Fruit fly (Drosophila melanogaster): ENCODE data around the gene CG3842.
A peak's percentile ranks its signal among the peaks of the same experiment; 100 is the strongest.

The CG3842 gene

dm6 chrX:6291083-6291699 is 46.4 kb upstream of the CG3842 start, which contains the start of the genes Rpt4 and mldr (continued):
- no peak for TF ChIP-seq CG8290 (GFP tag; optimal IDR thresholded peaks at IDR 0.05)
- no peak for TF ChIP-seq CG8290 (tag; optimal IDR thresholded peaks at IDR 0.05)
- TF ChIP-seq ATbp (GFP tag; optimal IDR thresholded peaks at IDR 0.05): no peak
- TF ChIP-seq Nf-YC (tag; optimal IDR thresholded peaks at IDR 0.05): no peak
- no peak for TF ChIP-seq so (GFP tag; IDR thresholded peaks at IDR 0.05)
- TF ChIP-seq CG2116 (GFP tag; optimal IDR thresholded peaks at IDR 0.05): peak; percentile 12
- TF ChIP-seq CTCF (GFP tag; optimal IDR thresholded peaks at IDR 0.05): peak; percentile 8
- TF ChIP-seq Dfd (GFP tag; optimal IDR thresholded peaks at IDR 0.05): no peak
- TF ChIP-seq Med (GFP tag): peak; percentile 80
- no peak for TF ChIP-seq org-1 (GFP tag; optimal IDR thresholded peaks at IDR 0.05)
- no peak for TF ChIP-seq Atf3 (GFP tag; optimal IDR thresholded peaks at IDR 0.05)
- TF ChIP-seq scrt (GFP tag; optimal IDR thresholded peaks at IDR 0.05): no peak
- no peak for TF ChIP-seq Mad (GFP tag; optimal IDR thresholded peaks at IDR 0.05)
- no peak for TF ChIP-seq CG18599 (GFP tag; optimal IDR thresholded peaks at IDR 0.05)
- no peak for TF ChIP-seq Oli (tag; optimal IDR thresholded peaks at IDR 0.05)
- no peak for TF ChIP-seq CG4404 (GFP tag; IDR thresholded peaks at IDR 0.05)
- peak; percentile 55; the same call in 1 of the 2 replicates for TF ChIP-seq CG13287 (GFP tag; IDR thresholded peaks at IDR 0.05; ENCODE audit: partially characterized antibody)
- TF ChIP-seq CG34422 (GFP tag; IDR thresholded peaks at IDR 0.05): peak; percentile 70; the same call in 1 of the 3 replicates
- TF ChIP-seq ab (GFP tag; optimal IDR thresholded peaks at IDR 0.05): no peak
- TF ChIP-seq Hr78 (GFP tag; optimal IDR thresholded peaks at IDR 0.05): no peak
- no peak for TF ChIP-seq CG17361 (GFP tag; IDR thresholded peaks at IDR 0.05)
- peak; percentile 0 for TF ChIP-seq sug (tag; optimal IDR thresholded peaks at IDR 0.05)
- TF ChIP-seq chinmo (GFP tag; IDR thresholded peaks at IDR 0.05; ENCODE audit: partially characterized antibody): 0 out of 4 replicates have a peak, but pooled peaks have one; percentile 59
- no peak for TF ChIP-seq toy (GFP tag; IDR thresholded peaks at IDR 0.05)
- TF ChIP-seq CG7963 (GFP tag; IDR thresholded peaks at IDR 0.05; ENCODE audit: partially characterized antibody): no peak
- TF ChIP-seq ttk (GFP tag; IDR thresholded peaks at IDR 0.05): no peak
- peak; percentile 48 for TF ChIP-seq Dref (GFP tag; IDR thresholded peaks at IDR 0.05)
- no peak for TF ChIP-seq H15 (GFP tag; IDR thresholded peaks at IDR 0.05)
- TF ChIP-seq CG7556 (GFP tag; optimal IDR thresholded peaks at IDR 0.05): no peak
- no peak for TF ChIP-seq CoRest (tag; optimal IDR thresholded peaks at IDR 0.05)
- peak; percentile 58 for TF ChIP-seq sens (GFP tag)
- no peak for TF ChIP-seq slbo (GFP tag; IDR thresholded peaks at IDR 0.05)
- peak; percentile 56 for TF ChIP-seq CG17186 (GFP tag; optimal IDR thresholded peaks at IDR 0.05)
- TF ChIP-seq CG15601 (tag; optimal IDR thresholded peaks at IDR 0.05): no peak
- TF ChIP-seq CG17829 (tag; optimal IDR thresholded peaks at IDR 0.05): peak; percentile 31
- no peak for TF ChIP-seq CG3281 (GFP tag; optimal IDR thresholded peaks at IDR 0.05)
- no peak for TF ChIP-seq CG17359 (tag; optimal IDR thresholded peaks at IDR 0.05)
- peak; percentile 42 for TF ChIP-seq BEAF-32 (GFP tag; optimal IDR thresholded peaks at IDR 0.05)
- TF ChIP-seq CG2120 (GFP tag; optimal IDR thresholded peaks at IDR 0.05): no peak
- TF ChIP-seq CG15011 (GFP tag; optimal IDR thresholded peaks at IDR 0.05): no peak
- TF ChIP-seq caup (GFP tag; optimal IDR thresholded peaks at IDR 0.05; ENCODE audit: severe bottlenecking): no peak
- TF ChIP-seq Abd-B (GFP tag; optimal IDR thresholded peaks at IDR 0.05): no peak
- TF ChIP-seq Fer3 (tag; optimal IDR thresholded peaks at IDR 0.05): no peak
- no peak for TF ChIP-seq CG7357 (GFP tag; IDR thresholded peaks at IDR 0.05)
- no peak for TF ChIP-seq ftz-f1 (GFP tag; optimal IDR thresholded peaks at IDR 0.05)
- TF ChIP-seq gem (tag; optimal IDR thresholded peaks at IDR 0.05): no peak
- no peak for TF ChIP-seq fd64A (GFP tag; optimal IDR thresholded peaks at IDR 0.05)
- TF ChIP-seq CG2889 (GFP tag; IDR thresholded peaks at IDR 0.05): no peak
- no peak for TF ChIP-seq luna (GFP tag; optimal IDR thresholded peaks at IDR 0.05)
- TF ChIP-seq stc (GFP tag; IDR thresholded peaks at IDR 0.05): no peak
- TF ChIP-seq psq (GFP tag; optimal IDR thresholded peaks at IDR 0.05): no peak

Measured in whole organism, embryonic.